Worm (Caenorhabditis elegans): ENCODE results near the gene pudl-1.

- peak; percentile 77 for TF ChIP-seq mxl-3 (GFP tag; optimal IDR thresholded peaks at IDR 0.05)
- TF ChIP-seq ztf-11 (tag; optimal IDR thresholded peaks at IDR 0.05), result no peak
- TF ChIP-seq fkh-10 (GFP tag; optimal IDR thresholded peaks at IDR 0.05), result no peak
- TF ChIP-seq pqm-1 (tag; optimal IDR thresholded peaks at IDR 0.05), result peak; percentile 90
- peak; percentile 55 for TF ChIP-seq nhr-11 (tag; optimal IDR thresholded peaks at IDR 0.05)
- no peak for TF ChIP-seq unc-62 (GFP tag; optimal IDR thresholded peaks at IDR 0.05 in 1 of 2)
- no peak for TF ChIP-seq unc-62 (tag; optimal IDR thresholded peaks at IDR 0.05)
- peak; percentile 25 for TF ChIP-seq dpl-1 (GFP tag; optimal IDR thresholded peaks at IDR 0.05)
Measured at ce11 chrIV:2805525-2805924, 27.2 kb upstream of the pudl-1 start, which contains the start of gene Y54G2A.45.
